Fruit fly (Drosophila melanogaster): ENCODE results near the gene vn.
A peak's percentile ranks its signal among the peaks of the same experiment; 100 is the strongest.

vn gene

DNA sequence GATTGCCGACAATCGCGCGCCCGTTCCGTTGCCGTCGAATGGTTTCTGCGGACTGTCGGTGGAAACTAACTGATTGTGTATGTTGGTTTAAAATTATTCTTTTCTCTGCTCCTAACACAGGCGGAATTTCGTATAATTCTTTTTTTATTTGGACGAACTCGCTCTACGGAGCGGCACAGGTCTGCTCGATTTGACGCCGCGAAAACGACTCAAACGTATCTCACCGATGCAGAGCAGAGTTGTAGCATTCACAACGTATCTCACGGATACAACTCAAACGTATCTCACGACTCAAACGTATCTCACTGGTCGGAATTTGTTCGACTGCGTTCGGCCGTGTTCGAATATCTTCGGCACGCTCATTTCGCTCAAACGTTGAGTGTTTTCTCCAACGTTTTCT, at the start of gene vn:
Gene vn, minus strand, starts transcription at position 199 of the 400 bp plus-strand sequence.
- TF ChIP-seq CG33017 (tag; optimal IDR thresholded peaks at IDR 0.05) = no peak
- peak; percentile 75 for TF ChIP-seq CG14711 (tag; optimal IDR thresholded peaks at IDR 0.05)

DNA sequence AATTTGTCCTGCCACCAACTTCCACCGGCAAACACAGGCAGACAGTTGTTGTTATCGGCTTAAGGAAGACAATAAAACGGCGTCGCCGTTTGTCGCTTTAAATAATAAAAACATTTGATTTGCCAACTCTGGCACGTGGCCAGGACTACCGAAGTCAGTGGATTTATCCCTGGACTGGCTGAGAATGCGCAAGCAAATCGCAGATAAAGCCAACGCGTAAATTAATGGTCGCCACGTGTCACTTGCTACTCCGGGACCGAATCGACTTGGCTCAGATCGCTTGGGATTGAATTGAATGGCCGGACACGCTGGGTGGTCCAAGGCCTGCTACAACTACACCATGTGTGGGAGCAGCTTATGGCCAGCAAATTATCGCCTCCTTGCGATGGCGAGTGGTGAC, 47.6 kb upstream of the vn start:
- TF ChIP-seq CG1620 (GFP tag; optimal IDR thresholded peaks at IDR 0.05) (no peak), ovo (GFP tag; optimal IDR thresholded peaks at IDR 0.05) (no peak), CG12768 (GFP tag; optimal IDR thresholded peaks at IDR 0.05) (no peak), Clk (GFP tag; optimal IDR thresholded peaks at IDR 0.05) (no peak), bab1 (GFP tag; optimal IDR thresholded peaks at IDR 0.05) (no peak), kay (GFP tag; ENCODE audit: borderline replicate concordance) (no peak), CG11617 (GFP tag; optimal IDR thresholded peaks at IDR 0.05) (no peak), CG5204 (GFP tag; optimal IDR thresholded peaks at IDR 0.05) (no peak), CG7101 (tag; optimal IDR thresholded peaks at IDR 0.05) (no peak), CG14711 (tag; optimal IDR thresholded peaks at IDR 0.05) (no peak), CG7045 (GFP tag; optimal IDR thresholded peaks at IDR 0.05) (no peak), Crg-1 (GFP tag; optimal IDR thresholded peaks at IDR 0.05) (no peak), pad (GFP tag; optimal IDR thresholded peaks at IDR 0.05) (no peak), cnc (optimal IDR thresholded peaks at IDR 0.05) (no peak), tj (GFP tag; optimal IDR thresholded peaks at IDR 0.05) (no peak), cic (GFP tag; optimal IDR thresholded peaks at IDR 0.05) (no peak), Mnt (GFP tag; optimal IDR thresholded peaks at IDR 0.05) (no peak), Hr96 (GFP tag; optimal IDR thresholded peaks at IDR 0.05) (no peak), CG33017 (tag; optimal IDR thresholded peaks at IDR 0.05) (no peak)

DNA sequence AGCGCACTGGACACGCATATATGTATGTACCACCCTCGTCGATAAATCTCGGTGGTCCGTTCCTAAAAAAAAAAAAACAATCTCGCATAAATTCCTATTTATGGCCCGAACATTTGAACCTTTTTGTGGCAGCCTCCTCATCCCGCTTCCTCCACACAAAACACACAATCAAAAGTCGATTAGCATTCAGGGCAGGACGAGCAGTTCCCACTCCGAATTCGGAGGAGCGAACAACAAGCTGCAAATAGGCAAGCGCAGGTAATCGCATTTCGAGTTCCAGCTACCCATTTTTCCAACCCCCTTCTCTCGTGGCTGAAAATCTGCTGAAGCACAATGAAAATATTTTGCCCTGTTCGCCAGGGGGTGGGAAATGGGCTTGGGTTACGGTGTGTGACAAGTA, 46.3 kb upstream of the vn start:
- no peak for TF ChIP-seq cnc (optimal IDR thresholded peaks at IDR 0.05)
- TF ChIP-seq CG7045 (GFP tag; optimal IDR thresholded peaks at IDR 0.05) = no peak
- TF ChIP-seq Mnt (GFP tag; optimal IDR thresholded peaks at IDR 0.05) = no peak
- TF ChIP-seq CG33017 (tag; optimal IDR thresholded peaks at IDR 0.05) = no peak

DNA sequence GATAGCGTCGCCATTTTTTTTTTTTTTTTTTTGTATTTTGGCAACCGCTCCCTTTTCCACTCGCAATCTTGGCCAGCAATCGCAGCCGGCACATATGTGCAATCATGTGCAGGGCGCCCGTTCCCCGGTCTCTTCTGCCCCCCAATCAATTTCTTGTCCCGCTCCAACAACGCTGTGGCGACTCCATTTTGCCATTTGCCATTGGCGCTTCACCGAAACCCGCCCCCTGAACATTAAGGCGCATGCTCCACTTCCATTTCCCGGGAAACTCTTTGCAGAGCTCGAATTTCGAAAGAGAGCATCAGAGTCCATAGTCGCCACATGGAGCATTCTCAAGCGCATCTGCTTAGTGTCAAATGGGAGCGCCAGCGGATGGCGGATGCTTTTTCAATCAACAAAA, 45.6 kb upstream of the vn start:
- TF ChIP-seq Clk (GFP tag; optimal IDR thresholded peaks at IDR 0.05) (no peak), tj (GFP tag; optimal IDR thresholded peaks at IDR 0.05) (no peak), cnc (optimal IDR thresholded peaks at IDR 0.05) (no peak), CG33017 (tag; optimal IDR thresholded peaks at IDR 0.05) (no peak), CG12768 (GFP tag; optimal IDR thresholded peaks at IDR 0.05) (no peak), CG5204 (GFP tag; optimal IDR thresholded peaks at IDR 0.05) (no peak), CG7101 (tag; optimal IDR thresholded peaks at IDR 0.05) (no peak), ovo (GFP tag; optimal IDR thresholded peaks at IDR 0.05) (no peak), Crg-1 (GFP tag; optimal IDR thresholded peaks at IDR 0.05) (no peak), Hr96 (GFP tag; optimal IDR thresholded peaks at IDR 0.05) (no peak), Mnt (GFP tag; optimal IDR thresholded peaks at IDR 0.05) (no peak), CG7045 (GFP tag; optimal IDR thresholded peaks at IDR 0.05) (no peak), CG14711 (tag; optimal IDR thresholded peaks at IDR 0.05) (no peak), CG11617 (GFP tag; optimal IDR thresholded peaks at IDR 0.05) (no peak), pad (GFP tag; optimal IDR thresholded peaks at IDR 0.05) (no peak), toe (GFP tag; optimal IDR thresholded peaks at IDR 0.05) (no peak), CG1620 (GFP tag; optimal IDR thresholded peaks at IDR 0.05) (no peak), cic (GFP tag; optimal IDR thresholded peaks at IDR 0.05) (no peak)

DNA sequence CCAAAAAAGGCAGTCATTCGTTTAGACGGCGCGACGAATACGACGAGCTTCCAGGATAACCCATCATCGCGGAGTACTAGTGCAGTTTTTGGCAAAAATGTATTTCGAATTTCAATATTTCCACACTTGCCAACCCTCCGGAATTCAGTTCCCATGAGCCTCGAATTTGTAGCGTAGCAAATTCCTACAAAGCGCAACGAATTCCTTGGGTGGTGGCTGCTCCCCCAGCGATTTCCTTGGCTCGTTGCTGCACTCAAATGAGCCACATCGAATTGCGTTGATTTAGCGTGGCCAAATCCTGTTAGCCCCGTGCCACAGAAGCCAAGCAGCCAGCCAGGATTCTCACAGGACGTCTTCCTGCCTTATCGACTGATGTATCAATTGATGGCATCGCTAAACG, 39.3 kb upstream of the vn start:
- TF ChIP-seq pad (GFP tag; optimal IDR thresholded peaks at IDR 0.05) = no peak
- TF ChIP-seq Clk (GFP tag; optimal IDR thresholded peaks at IDR 0.05) = no peak
- TF ChIP-seq CG11617 (GFP tag; optimal IDR thresholded peaks at IDR 0.05) = no peak
- TF ChIP-seq ovo (GFP tag; optimal IDR thresholded peaks at IDR 0.05) = no peak
- TF ChIP-seq bab1 (GFP tag; optimal IDR thresholded peaks at IDR 0.05) = no peak
- TF ChIP-seq CG14711 (tag; optimal IDR thresholded peaks at IDR 0.05) = no peak

DNA sequence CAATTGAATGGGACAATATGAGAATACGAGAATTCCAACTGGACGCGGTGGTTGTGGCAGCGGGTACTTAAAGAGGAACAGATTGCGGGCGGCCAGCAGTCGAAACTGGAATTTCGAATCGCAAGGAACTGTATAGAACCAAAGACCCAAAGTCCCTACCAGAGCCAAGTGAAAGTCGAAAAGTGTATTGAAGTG, 36.6 kb upstream of the vn start, which contains the start of gene CG13287:
Gene CG13287, plus strand, starts transcription at position 96 of the 195 bp plus-strand sequence.
- TF ChIP-seq CG14711 (tag; optimal IDR thresholded peaks at IDR 0.05) = no peak
- no peak for TF ChIP-seq cnc (optimal IDR thresholded peaks at IDR 0.05)
- no peak for TF ChIP-seq Mnt (GFP tag; optimal IDR thresholded peaks at IDR 0.05)
- TF ChIP-seq tj (GFP tag; optimal IDR thresholded peaks at IDR 0.05) = no peak
- TF ChIP-seq cic (GFP tag; optimal IDR thresholded peaks at IDR 0.05) = no peak
- no peak for TF ChIP-seq CG11617 (GFP tag; optimal IDR thresholded peaks at IDR 0.05)
- no peak for TF ChIP-seq Hr96 (GFP tag; optimal IDR thresholded peaks at IDR 0.05)
- no peak for TF ChIP-seq CG12768 (GFP tag; optimal IDR thresholded peaks at IDR 0.05)
- TF ChIP-seq CG1620 (GFP tag; optimal IDR thresholded peaks at IDR 0.05) = no peak
- no peak for TF ChIP-seq Crg-1 (GFP tag; optimal IDR thresholded peaks at IDR 0.05)
- no peak for TF ChIP-seq Clk (GFP tag; optimal IDR thresholded peaks at IDR 0.05)
- no peak for TF ChIP-seq kay (GFP tag; ENCODE audit: borderline replicate concordance)
- no peak for TF ChIP-seq pad (GFP tag; optimal IDR thresholded peaks at IDR 0.05)
- no peak for TF ChIP-seq CG33017 (tag; optimal IDR thresholded peaks at IDR 0.05)
- TF ChIP-seq CG7045 (GFP tag; optimal IDR thresholded peaks at IDR 0.05) = no peak
- TF ChIP-seq ovo (GFP tag; optimal IDR thresholded peaks at IDR 0.05) = no peak
- TF ChIP-seq toe (GFP tag; optimal IDR thresholded peaks at IDR 0.05) = no peak

DNA sequence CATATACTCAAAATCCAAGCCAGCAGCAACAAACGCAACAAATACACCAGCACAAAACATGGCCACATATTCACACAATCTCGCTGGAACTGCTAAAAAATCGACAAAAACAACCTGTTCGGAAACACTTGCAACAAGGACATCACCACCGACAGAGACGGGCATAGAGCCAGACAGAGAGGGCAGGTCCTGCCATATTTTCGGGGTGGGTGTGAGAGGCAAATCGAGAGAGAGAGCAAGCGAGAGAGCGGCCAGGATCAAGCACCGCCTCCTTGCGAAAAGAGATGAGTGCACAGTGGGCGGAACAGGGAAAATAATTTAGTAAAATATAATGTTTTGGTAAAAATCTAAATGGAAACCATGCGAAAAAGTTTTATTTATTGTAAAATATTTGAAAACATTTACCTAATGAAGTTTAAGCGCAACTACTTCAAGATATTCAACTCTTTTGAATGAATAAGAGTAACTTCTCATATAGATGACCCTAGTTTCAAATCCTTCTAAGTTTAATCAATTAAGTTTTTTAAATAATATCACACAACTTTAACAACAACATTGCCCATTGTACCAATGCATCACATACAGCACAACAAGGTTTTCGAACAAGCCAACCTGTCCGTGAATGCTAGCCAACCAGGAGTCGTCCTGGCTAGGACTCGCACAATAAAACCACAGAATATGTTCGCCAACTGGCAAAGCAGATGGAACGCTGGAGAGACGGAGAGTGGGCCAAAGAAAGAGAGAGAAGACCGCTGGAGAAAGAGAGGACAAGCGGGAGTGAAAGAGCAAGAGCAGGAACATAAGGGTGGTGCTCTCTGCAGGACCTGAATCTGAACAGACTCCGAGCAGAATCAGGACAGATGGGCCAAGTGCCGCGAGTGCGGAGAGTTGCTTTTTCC, 36.1 kb upstream of the vn start:
- TF ChIP-seq toe (GFP tag; optimal IDR thresholded peaks at IDR 0.05) = no peak
- no peak for TF ChIP-seq cic (GFP tag; optimal IDR thresholded peaks at IDR 0.05)
- TF ChIP-seq CG7101 (tag; optimal IDR thresholded peaks at IDR 0.05) = no peak
- TF ChIP-seq CG5204 (GFP tag; optimal IDR thresholded peaks at IDR 0.05) = no peak
- no peak for TF ChIP-seq Hr96 (GFP tag; optimal IDR thresholded peaks at IDR 0.05)
- TF ChIP-seq ovo (GFP tag; optimal IDR thresholded peaks at IDR 0.05) = no peak
- TF ChIP-seq CG1620 (GFP tag; optimal IDR thresholded peaks at IDR 0.05) = no peak
- TF ChIP-seq cnc (optimal IDR thresholded peaks at IDR 0.05) = no peak
- TF ChIP-seq Mnt (GFP tag; optimal IDR thresholded peaks at IDR 0.05) = no peak
